Worm (Caenorhabditis elegans): ENCODE results near the gene cyp-34A2.
"Not testable (repeated sequence)": the region's sequence is repeated elsewhere in the genome, so short reads cannot be mapped to it uniquely, and the experiment has no call there.

Gene cyp-34A2

ce11 chrV:15265814-15266213 lies 25.1 kb downstream of the cyp-34A2 start, which contains the start of gene M01B2.13:
M01B2.13 (minus strand) TSS chrV:15265914.
- no peak for TF ChIP-seq lin-35 (GFP tag; optimal IDR thresholded peaks at IDR 0.05)
- TF ChIP-seq nhr-84 (tag; optimal IDR thresholded peaks at IDR 0.05), result no peak
- no peak for TF ChIP-seq irx-1 (tag; optimal IDR thresholded peaks at IDR 0.05)
- TF ChIP-seq unc-62 (GFP tag; optimal IDR thresholded peaks at IDR 0.05), result no peak
- TF ChIP-seq snu-23 (GFP tag; optimal IDR thresholded peaks at IDR 0.05), result no peak
- no peak for TF ChIP-seq mdl-1 (tag; optimal IDR thresholded peaks at IDR 0.05)
- no peak for TF ChIP-seq ceh-90 (tag; optimal IDR thresholded peaks at IDR 0.05)
- no peak for TF ChIP-seq egl-27 (tag; optimal IDR thresholded peaks at IDR 0.05)
- TF ChIP-seq fos-1 (tag; optimal IDR thresholded peaks at IDR 0.05), result no peak

- TF ChIP-seq pag-3 (tag; optimal IDR thresholded peaks at IDR 0.05; ENCODE audit: borderline replicate concordance, insufficient read depth) (no peak), zag-1 (tag; optimal IDR thresholded peaks at IDR 0.05) (no peak), mab-9 (GFP tag; IDR thresholded peaks at IDR 0.05) (no peak), fos-1 (tag; optimal IDR thresholded peaks at IDR 0.05) (no peak), ceh-88 (GFP tag; IDR thresholded peaks at IDR 0.05) (no peak), vab-15 (tag; optimal IDR thresholded peaks at IDR 0.05) (no peak), hpl-2 (GFP tag; optimal IDR thresholded peaks at IDR 0.05) (no peak), rnt-1 (tag; optimal IDR thresholded peaks at IDR 0.05) (no peak), Y116A8C.19 (tag; optimal IDR thresholded peaks at IDR 0.05; ENCODE audit: borderline replicate concordance) (no peak), ceh-90 (tag; optimal IDR thresholded peaks at IDR 0.05) (no peak), nhr-237 (tag; optimal IDR thresholded peaks at IDR 0.05) (no peak), blmp-1 (tag; optimal IDR thresholded peaks at IDR 0.05) (no peak), dsc-1 (tag; optimal IDR thresholded peaks at IDR 0.05) (no peak), nhr-77 (tag; optimal IDR thresholded peaks at IDR 0.05) (no peak), nhr-12 (tag; optimal IDR thresholded peaks at IDR 0.05) (no peak), pax-3 (tag; optimal IDR thresholded peaks at IDR 0.05) (no peak)
Observed at ce11 chrV:15264131-15264530, 26.8 kb downstream of the cyp-34A2 start, which contains the start of gene M01B2.12. M01B2.12 (minus strand) TSS chrV:15264231.

- TF ChIP-seq fos-1, C04F5.9, skn-1 (tag; optimal IDR thresholded peaks at IDR 0.05): not testable (repeated sequence)
Observed at ce11 chrV:15262336-15262735, 28.6 kb downstream of the cyp-34A2 start, which contains the start of gene M01B2.10. M01B2.10 (minus strand) TSS chrV:15262436.

ce11 chrV:15259904-15260303 lies 31.0 kb downstream of the cyp-34A2 start, which contains the start of gene M01B2.8:
M01B2.8 (plus strand) TSS chrV:15260204.
- TF ChIP-seq dsc-1 (tag; optimal IDR thresholded peaks at IDR 0.05) (peak; percentile 0), nhr-77 (tag; optimal IDR thresholded peaks at IDR 0.05) (no peak), sptf-1 (tag; optimal IDR thresholded peaks at IDR 0.05) (no peak), jun-1 (tag; optimal IDR thresholded peaks at IDR 0.05) (no peak)

ce11 chrV:15259049-15259448 lies 31.8 kb downstream of the cyp-34A2 start, which contains the start of gene srsx-37:
srsx-37 (minus strand) TSS chrV:15259149.
- TF ChIP-seq sup-37 (GFP tag; optimal IDR thresholded peaks at IDR 0.05) (no peak), elt-2 (tag; optimal IDR thresholded peaks at IDR 0.05) (no peak), vab-15 (tag; optimal IDR thresholded peaks at IDR 0.05) (no peak), rnt-1 (tag; optimal IDR thresholded peaks at IDR 0.05) (no peak), lin-35 (GFP tag; optimal IDR thresholded peaks at IDR 0.05) (no peak), ceh-90 (tag; optimal IDR thresholded peaks at IDR 0.05) (no peak), mep-1 (tag; optimal IDR thresholded peaks at IDR 0.05) (no peak), zip-4 (GFP tag; optimal IDR thresholded peaks at IDR 0.05) (no peak), ets-5 (GFP tag; IDR thresholded peaks at IDR 0.05) (no peak), nhr-12 (tag; optimal IDR thresholded peaks at IDR 0.05) (no peak), skn-1 (tag; optimal IDR thresholded peaks at IDR 0.05) (no peak)

ce11 chrV:15256669-15257068 lies 34.2 kb downstream of the cyp-34A2 start, which contains the start of gene srsx-39:
srsx-39 (minus strand) TSS chrV:15256769.
- TF ChIP-seq nhr-76 (tag; optimal IDR thresholded peaks at IDR 0.05); ceh-88 (GFP tag; IDR thresholded peaks at IDR 0.05); alr-1 (tag; optimal IDR thresholded peaks at IDR 0.05; ENCODE audit: borderline replicate concordance): not testable (repeated sequence)
